Worm (Caenorhabditis elegans): Measurements from ENCODE around the gene W02D7.4.
A peak's percentile ranks its signal among the peaks of the same experiment; 100 is the strongest.

Gene W02D7.4

ce11 chrV:8269878-8270277 is 27.5 kb downstream of the W02D7.4 start:
- TF ChIP-seq ets-4 (GFP tag; optimal IDR thresholded peaks at IDR 0.05): peak; percentile 35
- no peak for TF ChIP-seq sptf-2 (GFP tag; optimal IDR thresholded peaks at IDR 0.05)
- TF ChIP-seq atf-7 (tag; optimal IDR thresholded peaks at IDR 0.05): peak; percentile 86
- TF ChIP-seq sdz-38 (tag; optimal IDR thresholded peaks at IDR 0.05): no peak
- no peak for TF ChIP-seq ceh-58 (GFP tag; IDR thresholded peaks at IDR 0.05)
- TF ChIP-seq nhr-80 (tag; optimal IDR thresholded peaks at IDR 0.05): peak; percentile 69
- no peak for TF ChIP-seq ccch-3 (GFP tag; optimal IDR thresholded peaks at IDR 0.05)
- TF ChIP-seq nhr-90 (tag; optimal IDR thresholded peaks at IDR 0.05): peak; percentile 5
- no peak for TF ChIP-seq rpc-1 (optimal IDR thresholded peaks at IDR 0.05)
- TF ChIP-seq rpc-1 (tag; optimal IDR thresholded peaks at IDR 0.05): no peak
- no peak for TF ChIP-seq pbrm-1 (GFP tag; IDR thresholded peaks at IDR 0.05)
- no peak for TF ChIP-seq hmg-20 (GFP tag; IDR thresholded peaks at IDR 0.05)
- no peak for TF ChIP-seq cebp-1 (GFP tag; IDR thresholded peaks at IDR 0.05)
- TF ChIP-seq cebp-1 (tag; optimal IDR thresholded peaks at IDR 0.05): peak; percentile 16
- TF ChIP-seq B0336.3 (GFP tag; IDR thresholded peaks at IDR 0.05): 0 out of 2 replicates have a peak, but pooled peaks have one; percentile 26
- peak; percentile 9 for TF ChIP-seq tbp1 (GFP tag; optimal IDR thresholded peaks at IDR 0.05)
- TF ChIP-seq let-607 (tag; optimal IDR thresholded peaks at IDR 0.05): peak in 1 of 2 experiments; percentile 18
- peak; percentile 19 for TF ChIP-seq ztf-22 (GFP tag; optimal IDR thresholded peaks at IDR 0.05)

DNA sequence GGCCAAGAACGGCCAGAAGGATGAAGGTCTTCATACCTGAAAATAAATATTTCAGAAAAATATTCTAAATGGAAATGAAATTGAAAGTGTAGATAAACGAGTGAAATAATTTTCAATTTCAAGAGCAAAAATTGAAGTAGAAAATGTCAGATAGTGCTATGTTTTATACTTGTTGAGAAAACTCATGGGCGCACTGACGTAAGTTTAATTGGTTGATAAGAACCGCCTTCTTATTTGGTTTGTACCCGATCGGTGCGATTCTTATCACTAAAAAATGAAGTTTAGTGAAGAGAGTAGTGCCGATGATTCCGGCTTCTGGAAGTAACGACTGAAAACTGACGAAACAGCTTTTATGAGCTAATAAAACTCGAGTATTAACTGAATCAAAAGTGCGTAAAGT is 28.5 kb downstream of the W02D7.4 start, which contains the start of the genes asp-6 and asp-12:
asp-6 (minus strand) TSS at position 36 of the 400 bp plus-strand sequence.
asp-12 (plus strand) TSS at position 309 of the 400 bp plus-strand sequence.
- TF ChIP-seq nhr-80 (tag; optimal IDR thresholded peaks at IDR 0.05): peak; percentile 80
- no peak for TF ChIP-seq Y95B8A.8 (GFP tag; IDR thresholded peaks at IDR 0.05)
- TF ChIP-seq athp-1 (tag; optimal IDR thresholded peaks at IDR 0.05): no peak
- no peak for TF ChIP-seq ceh-100 (GFP tag; IDR thresholded peaks at IDR 0.05)

- TF ChIP-seq snpc-4 (GFP tag; optimal IDR thresholded peaks at IDR 0.05): no peak
- TF ChIP-seq snpc-4 (tag; optimal IDR thresholded peaks at IDR 0.05): peak in 1 of 4 experiments; percentile 5
- peak; percentile 69 for TF ChIP-seq Y53G8AR.9 (GFP tag; conservative IDR thresholded peaks at IDR 0.05)
- 0 out of 2 replicates have a peak, but pooled peaks have one; percentile 21 for TF ChIP-seq ekl-4 (GFP tag; IDR thresholded peaks at IDR 0.05)
- TF ChIP-seq let-607 (tag; optimal IDR thresholded peaks at IDR 0.05): peak in 1 of 2 experiments; percentile 13
- TF ChIP-seq B0336.3 (GFP tag; IDR thresholded peaks at IDR 0.05): peak; percentile 16; the same call in 1 of the 2 replicates
- TF ChIP-seq nfyb-1 (GFP tag; IDR thresholded peaks at IDR 0.05): 0 out of 2 replicates have a peak, but pooled peaks have one; percentile 24
- peak; percentile 7 for TF ChIP-seq tbp1 (GFP tag; optimal IDR thresholded peaks at IDR 0.05)
- TF ChIP-seq ceh-100 (GFP tag; IDR thresholded peaks at IDR 0.05): no peak
- peak; percentile 2 for TF ChIP-seq tlf-1 (GFP tag; optimal IDR thresholded peaks at IDR 0.05)
- TF ChIP-seq nhr-80 (tag; optimal IDR thresholded peaks at IDR 0.05): peak; percentile 71
- TF ChIP-seq F57A8.1 (GFP tag; optimal IDR thresholded peaks at IDR 0.05): no peak
Measured at ce11 chrV:8267275-8267674, 30.1 kb downstream of the W02D7.4 start.

DNA sequence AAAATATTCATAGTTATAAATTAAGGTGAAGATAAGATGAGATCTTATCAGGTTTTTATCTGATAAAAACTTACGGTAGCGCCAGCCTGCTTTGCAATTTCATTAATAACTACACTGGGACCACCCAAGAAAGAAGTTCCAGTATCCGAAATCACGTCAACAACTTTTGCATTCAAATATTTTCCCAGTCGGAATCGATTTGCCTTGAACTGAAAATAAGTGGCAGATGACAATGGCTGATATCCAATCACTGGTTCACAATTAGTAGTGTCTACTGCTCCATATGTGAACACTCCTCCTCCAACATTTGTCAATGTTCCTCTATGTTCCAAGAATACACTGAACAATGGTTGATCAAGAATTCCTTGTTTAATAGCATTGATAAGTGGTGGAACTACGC is 31.2 kb downstream of the W02D7.4 start, which contains the start of gene F21F8.5:
F21F8.5 (minus strand) TSS at position 101 of the 400 bp plus-strand sequence.
- TF ChIP-seq ZK185.1 (tag; optimal IDR thresholded peaks at IDR 0.05; ENCODE audit: poor library complexity, severe bottlenecking): no peak
- TF ChIP-seq F10E7.11 (tag; optimal IDR thresholded peaks at IDR 0.05): no peak
- no peak for TF ChIP-seq nfyb-1 (GFP tag; IDR thresholded peaks at IDR 0.05)
- no peak for TF ChIP-seq mcd-1 (GFP tag; IDR thresholded peaks at IDR 0.05)
- no peak for TF ChIP-seq nhr-27 (tag; optimal IDR thresholded peaks at IDR 0.05)

- no peak for TF ChIP-seq K11D2.4 (GFP tag; IDR thresholded peaks at IDR 0.05)
- TF ChIP-seq Y95B8A.8 (GFP tag; IDR thresholded peaks at IDR 0.05): no peak
- TF ChIP-seq T07F8.4 (tag; optimal IDR thresholded peaks at IDR 0.05): no peak
- no peak for TF ChIP-seq cebp-2 (GFP tag; IDR thresholded peaks at IDR 0.05)
- TF ChIP-seq rpc-1 (optimal IDR thresholded peaks at IDR 0.05): no peak
- TF ChIP-seq rpc-1 (tag; optimal IDR thresholded peaks at IDR 0.05): no peak
- no peak for TF ChIP-seq pha-4 (tag; optimal IDR thresholded peaks at IDR 0.05)
- TF ChIP-seq Y53G8AR.9 (GFP tag; conservative IDR thresholded peaks at IDR 0.05): no peak
- TF ChIP-seq ceh-91 (GFP tag; IDR thresholded peaks at IDR 0.05): no peak
- no peak for TF ChIP-seq egrh-3 (GFP tag; IDR thresholded peaks at IDR 0.05)
- no peak for TF ChIP-seq ztf-25 (GFP tag; IDR thresholded peaks at IDR 0.05)
Measured at ce11 chrV:8263941-8264340, 33.5 kb downstream of the W02D7.4 start, which contains the start of gene C16D9.9. Gene C16D9.9 (plus strand): TSS chrV:8264241.

Measured in whole organism, young adult.